Worm (Caenorhabditis elegans): ENCODE data around the gene B0336.13.

The B0336.13 gene

DNA sequence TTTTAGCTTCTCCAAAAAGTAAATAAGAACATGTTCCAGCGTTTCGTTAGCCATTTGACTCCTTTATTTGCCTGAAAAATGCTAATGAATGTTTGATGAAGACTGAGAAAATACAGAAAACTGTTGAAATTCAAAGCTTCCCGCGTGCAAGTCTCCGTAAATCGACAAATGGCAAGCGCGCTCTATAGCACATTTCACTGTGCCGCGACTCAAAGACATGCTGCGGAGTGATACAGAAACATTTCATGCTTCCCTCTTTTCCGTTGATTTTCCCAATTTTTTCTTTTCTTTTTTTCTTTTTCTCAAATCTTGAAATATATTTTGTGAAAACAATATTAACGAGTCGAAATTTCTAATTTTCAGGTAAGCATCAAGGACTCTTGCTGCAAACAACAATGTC lies 14.9 kb upstream of the B0336.13 start, which contains the start of the genes ska-3 and rps-12 (continued):
- peak; percentile 75; the same call in 1 of the 2 replicates for TF ChIP-seq ZK337.2 (GFP tag; IDR thresholded peaks at IDR 0.05)
- TF ChIP-seq set-16 (GFP tag; IDR thresholded peaks at IDR 0.05) = peak; percentile 23; the same call in 1 of the 2 replicates
- TF ChIP-seq mxl-3 (GFP tag; optimal IDR thresholded peaks at IDR 0.05) = peak; percentile 80
- TF ChIP-seq lin-39 (tag; optimal IDR thresholded peaks at IDR 0.05) = no peak
- TF ChIP-seq lin-1 (GFP tag; IDR thresholded peaks at IDR 0.05) = peak; percentile 78
- TF ChIP-seq zfp-3 (GFP tag; conservative IDR thresholded peaks at IDR 0.05) = peak; percentile 96
- TF ChIP-seq zip-11 (GFP tag; IDR thresholded peaks at IDR 0.05) = no peak
- TF ChIP-seq pha-4 (GFP tag; IDR thresholded peaks at IDR 0.05) = peak; percentile 94
- peak; percentile 99 for TF ChIP-seq pha-4 (tag; optimal IDR thresholded peaks at IDR 0.05)
- peak; percentile 100 for TF ChIP-seq lin-38 (GFP tag; IDR thresholded peaks at IDR 0.05)
- peak; percentile 88 for TF ChIP-seq Y48G9A.11 (GFP tag; IDR thresholded peaks at IDR 0.05)
- TF ChIP-seq nhr-10 (tag; optimal IDR thresholded peaks at IDR 0.05) = peak; percentile 65
- TF ChIP-seq mdl-1 (tag; optimal IDR thresholded peaks at IDR 0.05) = peak; percentile 90 to 97
- no peak for TF ChIP-seq F44E2.7 (GFP tag; IDR thresholded peaks at IDR 0.05)
- peak; percentile 29 for TF ChIP-seq lir-3 (tag; optimal IDR thresholded peaks at IDR 0.05)
- peak; percentile 98 for TF ChIP-seq arid-1 (GFP tag; conservative IDR thresholded peaks at IDR 0.05)
- TF ChIP-seq nhr-77 (tag; optimal IDR thresholded peaks at IDR 0.05) = peak; percentile 99
- peak in 1 of 2 experiments; percentile 80 for TF ChIP-seq daf-16 (GFP tag; optimal IDR thresholded peaks at IDR 0.05)
- TF ChIP-seq daf-16 (tag; optimal IDR thresholded peaks at IDR 0.05) = peak; percentile 91
- peak; percentile 35 for TF ChIP-seq cey-2 (tag; optimal IDR thresholded peaks at IDR 0.05; ENCODE audit: borderline replicate concordance, insufficient read depth)
- TF ChIP-seq zag-1 (tag; optimal IDR thresholded peaks at IDR 0.05) = peak; percentile 86
- TF ChIP-seq spr-3 (GFP tag; optimal IDR thresholded peaks at IDR 0.05) = peak; percentile 94
- peak; percentile 49 to 92 for TF ChIP-seq hif-1 (tag; optimal IDR thresholded peaks at IDR 0.05)
- no peak for TF ChIP-seq nhr-111 (GFP tag; optimal IDR thresholded peaks at IDR 0.05)
- peak; percentile 92 to 98 for TF ChIP-seq lsy-2 (tag; optimal IDR thresholded peaks at IDR 0.05)
- peak; percentile 96 for TF ChIP-seq nhr-102 (tag; optimal IDR thresholded peaks at IDR 0.05)
- peak; percentile 89 for TF ChIP-seq unc-130 (GFP tag; optimal IDR thresholded peaks at IDR 0.05)
- TF ChIP-seq D1046.2 (GFP tag; IDR thresholded peaks at IDR 0.05) = peak; percentile 94
- TF ChIP-seq nhr-76 (tag; optimal IDR thresholded peaks at IDR 0.05) = peak; percentile 75
- TF ChIP-seq unc-62 (GFP tag; optimal IDR thresholded peaks at IDR 0.05 in 1 of 2) = peak in 1 of 2 experiments; percentile 100
- TF ChIP-seq unc-62 (tag; optimal IDR thresholded peaks at IDR 0.05) = no peak
- TF ChIP-seq tag-97 (GFP tag; IDR thresholded peaks at IDR 0.05) = no peak
- TF ChIP-seq T26A8.4 (GFP tag; IDR thresholded peaks at IDR 0.05) = peak; percentile 97
- peak; percentile 98 for TF ChIP-seq R02D3.7 (tag; optimal IDR thresholded peaks at IDR 0.05)
- peak; percentile 11 for TF ChIP-seq sdz-12 (GFP tag; optimal IDR thresholded peaks at IDR 0.05)
- peak; percentile 98 for TF ChIP-seq hmg-1.1 (GFP tag; IDR thresholded peaks at IDR 0.05)
- TF ChIP-seq snpc-1.2 (GFP tag; IDR thresholded peaks at IDR 0.05) = peak; percentile 68; the same call in 1 of the 2 replicates
- peak; percentile 98 for TF ChIP-seq rbr-2 (tag; optimal IDR thresholded peaks at IDR 0.05)
- TF ChIP-seq lin-15B (tag; optimal IDR thresholded peaks at IDR 0.05) = peak; percentile 97
- peak; percentile 88 for TF ChIP-seq vab-7 (GFP tag; IDR thresholded peaks at IDR 0.05)
- peak; percentile 91 for TF ChIP-seq ama-1 (optimal IDR thresholded peaks at IDR 0.05)
- TF ChIP-seq ceh-28 (tag; optimal IDR thresholded peaks at IDR 0.05) = peak; percentile 27
- no peak for TF ChIP-seq aly-2 (tag; optimal IDR thresholded peaks at IDR 0.05)
- peak; percentile 99 for TF ChIP-seq mep-1 (tag; optimal IDR thresholded peaks at IDR 0.05)
- peak; percentile 4 for TF ChIP-seq attf-4 (tag; optimal IDR thresholded peaks at IDR 0.05)
- no peak for TF ChIP-seq unc-39 (tag; optimal IDR thresholded peaks at IDR 0.05)
- TF ChIP-seq ztf-7 (tag; optimal IDR thresholded peaks at IDR 0.05) = peak; percentile 93
- no peak for TF ChIP-seq daf-12 (tag; optimal IDR thresholded peaks at IDR 0.05)
- peak; percentile 93 for TF ChIP-seq madf-9 (GFP tag; conservative IDR thresholded peaks at IDR 0.05)
- TF ChIP-seq egl-43 (GFP tag; IDR thresholded peaks at IDR 0.05) = peak; percentile 89
- TF ChIP-seq fos-1 (tag; optimal IDR thresholded peaks at IDR 0.05) = peak; percentile 55
- peak; percentile 95 for TF ChIP-seq ctbp-1 (GFP tag; IDR thresholded peaks at IDR 0.05)
